Worm (Caenorhabditis elegans): ENCODE data around the gene mlc-5.

DNA sequence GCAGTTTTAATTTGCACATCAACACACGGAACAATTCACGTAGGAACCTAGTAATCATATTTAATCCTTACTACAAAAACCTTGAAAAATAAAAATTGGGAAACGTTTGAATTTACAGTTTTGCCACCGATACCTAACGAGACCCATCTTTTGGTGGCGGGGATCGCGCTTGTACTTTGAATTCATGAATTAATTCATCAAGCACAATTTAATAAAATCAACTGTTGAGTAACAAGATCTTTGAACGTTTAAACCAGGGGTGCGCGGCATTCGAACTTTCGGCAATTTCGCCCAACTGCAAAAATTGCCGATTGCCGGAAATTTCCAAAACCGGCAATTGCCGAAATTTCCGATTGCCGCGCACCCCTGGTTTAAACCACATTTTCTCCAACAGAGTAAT, 33.6 kb downstream of the mlc-5 start:
- no peak for TF ChIP-seq dao-5 (tag; optimal IDR thresholded peaks at IDR 0.05)
- TF ChIP-seq W03F9.2 (tag; optimal IDR thresholded peaks at IDR 0.05), result no peak

Measured in whole organism, L4/young adult.